Fruit fly (Drosophila melanogaster): ENCODE data around the gene CG2202.

Gene CG2202

dm6 chrX:10814832-10815372 is 33.7 kb upstream of the CG2202 start (continued):
- no peak for TF ChIP-seq dati (GFP tag; IDR thresholded peaks at IDR 0.05)
- TF ChIP-seq CG8478 (optimal IDR thresholded peaks at IDR 0.05) = no peak
- no peak for TF ChIP-seq crp (GFP tag; optimal IDR thresholded peaks at IDR 0.05)
- peak; percentile 84 for TF ChIP-seq CG6254 (GFP tag; optimal IDR thresholded peaks at IDR 0.05)
- TF ChIP-seq gem (tag; optimal IDR thresholded peaks at IDR 0.05) = no peak
- no peak for TF ChIP-seq CG10274 (GFP tag; optimal IDR thresholded peaks at IDR 0.05)
- peak; percentile 76 for TF ChIP-seq CG17359 (tag; optimal IDR thresholded peaks at IDR 0.05)
- no peak for TF ChIP-seq pita (GFP tag; optimal IDR thresholded peaks at IDR 0.05)
- TF ChIP-seq CG9797 (GFP tag; optimal IDR thresholded peaks at IDR 0.05) = no peak
- no peak for TF ChIP-seq tx (GFP tag; optimal IDR thresholded peaks at IDR 0.05)
- TF ChIP-seq CG10979 (tag; optimal IDR thresholded peaks at IDR 0.05) = no peak
- no peak for TF ChIP-seq Lim3 (GFP tag; IDR thresholded peaks at IDR 0.05)
- TF ChIP-seq mirr (GFP tag; optimal IDR thresholded peaks at IDR 0.05) = no peak
- no peak for TF ChIP-seq CG1792 (GFP tag; optimal IDR thresholded peaks at IDR 0.05)
- TF ChIP-seq CG31365 (tag; optimal IDR thresholded peaks at IDR 0.05) = no peak
- peak; percentile 32 for TF ChIP-seq ATbp (GFP tag; optimal IDR thresholded peaks at IDR 0.05)
- peak; percentile 47; the same call in 2 of the 3 replicates for TF ChIP-seq ci (GFP tag; IDR thresholded peaks at IDR 0.05)
- TF ChIP-seq Sox102F (GFP tag; optimal IDR thresholded peaks at IDR 0.05) = no peak
- no peak for TF ChIP-seq HHEX (GFP tag; optimal IDR thresholded peaks at IDR 0.05)
- TF ChIP-seq z (GFP tag; IDR thresholded peaks at IDR 0.05) = peak; percentile 79; the same call in 2 of the 3 replicates
- TF ChIP-seq CG30020 (tag; optimal IDR thresholded peaks at IDR 0.05) = no peak
- TF ChIP-seq salm (tag; optimal IDR thresholded peaks at IDR 0.05) = no peak
- TF ChIP-seq h (optimal IDR thresholded peaks at IDR 0.05) = no peak
- no peak for TF ChIP-seq scrt (GFP tag; optimal IDR thresholded peaks at IDR 0.05)
- peak; percentile 51; the same call in 1 of the 2 replicates for TF ChIP-seq CG32772 (GFP tag; IDR thresholded peaks at IDR 0.05)
- no peak for TF ChIP-seq Rx (GFP tag; IDR thresholded peaks at IDR 0.05)
- no peak for TF ChIP-seq CG1233 (GFP tag; optimal IDR thresholded peaks at IDR 0.05)
- TF ChIP-seq CG15011 (GFP tag; optimal IDR thresholded peaks at IDR 0.05) = no peak
- no peak for TF ChIP-seq Nf-YB (GFP tag; optimal IDR thresholded peaks at IDR 0.05)
- TF ChIP-seq Dll (GFP tag; IDR thresholded peaks at IDR 0.05; ENCODE audit: partially characterized antibody) = no peak
- peak; percentile 1 for TF ChIP-seq p53 (GFP tag; optimal IDR thresholded peaks at IDR 0.05)
- TF ChIP-seq kni (GFP tag; optimal IDR thresholded peaks at IDR 0.05) = no peak
- no peak for TF ChIP-seq CG1603 (tag; optimal IDR thresholded peaks at IDR 0.05)
- TF ChIP-seq slbo (GFP tag; IDR thresholded peaks at IDR 0.05) = peak; percentile 27; the same call in 1 of the 2 replicates
- TF ChIP-seq CG16779 (GFP tag; IDR thresholded peaks at IDR 0.05) = no peak
- no peak for TF ChIP-seq Antp (GFP tag; optimal IDR thresholded peaks at IDR 0.05)
- TF ChIP-seq cg (GFP tag; optimal IDR thresholded peaks at IDR 0.05) = peak; percentile 43
- no peak for TF ChIP-seq CG17568 (GFP tag; optimal IDR thresholded peaks at IDR 0.05)
- TF ChIP-seq fd3F (GFP tag; optimal IDR thresholded peaks at IDR 0.05) = no peak
- TF ChIP-seq CG14667 (GFP tag; IDR thresholded peaks at IDR 0.05) = no peak
- TF ChIP-seq Opbp (GFP tag; IDR thresholded peaks at IDR 0.05; ENCODE audit: partially characterized antibody) = no peak
- TF ChIP-seq Hsf (GFP tag; optimal IDR thresholded peaks at IDR 0.05) = peak; percentile 1
- TF ChIP-seq CG10462 (GFP tag; optimal IDR thresholded peaks at IDR 0.05) = no peak
- no peak for TF ChIP-seq yki (optimal IDR thresholded peaks at IDR 0.05)
- no peak for TF ChIP-seq row (GFP tag; IDR thresholded peaks at IDR 0.05)
